Worm (Caenorhabditis elegans) whole organism, late embryonic: ENCODE data around the gene C33D3.5.

ENCODE experiments used
- T23F11.4 ChIP-seq: fragments of 200-800 bp; sonication (Bioruptor generic); optimal IDR thresholded peaks from 2 replicates; lab custom pipeline; 2018; ENCODE audit warnings: mild to moderate bottlenecking, missing genetic modification characterization, missing compliant biosample characterization
- Y22D7AL.16 ChIP-seq: sonication (generic microtip); optimal IDR thresholded peaks from 2 replicates; lab custom pipeline; 2016; ENCODE audit warnings: missing genetic modification characterization, missing compliant biosample characterization
- ceh-14 ChIP-seq: sonication (generic microtip); optimal IDR thresholded peaks from 2 replicates; lab custom pipeline; 2016; ENCODE audit warnings: missing genotype, missing genetic modification characterization, missing compliant biosample characterization
- ceh-18 ChIP-seq: sonication (generic microtip); optimal IDR thresholded peaks from 2 replicates; lab custom pipeline; 2016; ENCODE audit warnings: missing genetic modification characterization, missing compliant biosample characterization
- ceh-19 ChIP-seq: fragments of 200-800 bp; sonication (Bioruptor generic); optimal IDR thresholded peaks from 2 replicates; lab custom pipeline; 2018; ENCODE audit warnings: mild to moderate bottlenecking, missing genetic modification characterization, missing compliant biosample characterization
- ceh-2 ChIP-seq: sonication (generic microtip); optimal IDR thresholded peaks from 2 replicates; lab custom pipeline; 2016; ENCODE audit warnings: missing genotype, missing genetic modification characterization, missing compliant biosample characterization
- ceh-31 ChIP-seq: sonication (generic microtip); optimal IDR thresholded peaks from 2 replicates; lab custom pipeline; 2016; ENCODE audit warnings: missing genetic modification characterization, missing compliant biosample characterization
- ceh-34 ChIP-seq: sonication (generic microtip); optimal IDR thresholded peaks from 2 replicates; lab custom pipeline; 2016; ENCODE audit warnings: mild to moderate bottlenecking, missing genetic modification characterization, missing compliant biosample characterization
- ceh-48 ChIP-seq: sonication (generic microtip); optimal IDR thresholded peaks from 2 replicates; lab custom pipeline; 2016; ENCODE audit warnings: missing genetic modification characterization, inconsistent platforms, missing compliant biosample characterization
- ceh-6 ChIP-seq: fragments of 200-800 bp; sonication (Bioruptor generic); optimal IDR thresholded peaks from 2 replicates; lab custom pipeline; 2018; ENCODE audit warnings: mild to moderate bottlenecking, missing genetic modification characterization, missing compliant biosample characterization
- che-1 ChIP-seq: sonication (generic microtip); optimal IDR thresholded peaks from 2 replicates; lab custom pipeline; 2016; ENCODE audit warnings: mild to moderate bottlenecking, missing genetic modification characterization, missing compliant biosample characterization
- dmd-4 ChIP-seq: sonication (generic microtip); optimal IDR thresholded peaks from 2 replicates; lab custom pipeline; 2016; ENCODE audit warnings: borderline replicate concordance, missing genetic modification characterization, missing compliant biosample characterization
- elt-2 ChIP-seq: sonication (generic microtip); optimal IDR thresholded peaks from 2 replicates; lab custom pipeline; 2016; ENCODE audit warnings: missing genetic modification reagents, missing genetic modification characterization, missing compliant biosample characterization
- eyg-1 ChIP-seq: sonication (generic microtip); optimal IDR thresholded peaks from 2 replicates; lab custom pipeline; 2016; ENCODE audit warnings: missing genotype, missing genetic modification characterization, missing compliant biosample characterization
- hlh-13 ChIP-seq: fragments of 200-800 bp; sonication (Bioruptor generic); optimal IDR thresholded peaks from 2 replicates; lab custom pipeline; 2018; ENCODE audit warnings: mild to moderate bottlenecking, missing genetic modification characterization, missing compliant biosample characterization
- hlh-15 ChIP-seq: sonication (generic microtip); optimal IDR thresholded peaks from 2 replicates; lab custom pipeline; 2016; ENCODE audit warnings: missing genetic modification characterization, missing compliant biosample characterization
- hlh-30 ChIP-seq: sonication (generic microtip); optimal IDR thresholded peaks from 2 replicates; lab custom pipeline; 2017; ENCODE audit warnings: antibody characterized with exemption, missing genetic modification characterization, missing compliant biosample characterization; ENCODE audit not compliant: insufficient read depth
- lin-11 ChIP-seq: fragments of 200-800 bp; sonication (Bioruptor generic); optimal IDR thresholded peaks from 2 replicates; lab custom pipeline; 2018; ENCODE audit warnings: mild to moderate bottlenecking, missing genetic modification characterization, missing compliant biosample characterization
- madf-2 ChIP-seq: sonication (generic microtip); optimal IDR thresholded peaks from 2 replicates; lab custom pipeline; 2017; ENCODE audit warnings: missing genetic modification characterization, missing compliant biosample characterization
- nfya-1 ChIP-seq: sonication (generic microtip); optimal IDR thresholded peaks from 2 replicates; lab custom pipeline; 2017; ENCODE audit warnings: missing genetic modification characterization, mild to moderate bottlenecking, missing compliant biosample characterization, antibody characterized with exemption, moderate library complexity
- nhr-232 ChIP-seq: sonication (generic microtip); optimal IDR thresholded peaks from 2 replicates; lab custom pipeline; 2016; ENCODE audit warnings: missing genetic modification characterization, missing compliant biosample characterization
- odd-2 ChIP-seq: sonication (generic microtip); optimal IDR thresholded peaks from 2 replicates; lab custom pipeline; 2017; ENCODE audit warnings: antibody characterized with exemption, mild to moderate bottlenecking, missing genetic modification characterization, missing compliant biosample characterization
- pat-9 ChIP-seq: fragments of 200-800 bp; sonication (Bioruptor generic); optimal IDR thresholded peaks from 2 replicates; lab custom pipeline; 2018; ENCODE audit warnings: mild to moderate bottlenecking, missing genetic modification characterization, moderate library complexity, missing compliant biosample characterization
- pha-2 ChIP-seq: sonication (generic microtip); optimal IDR thresholded peaks from 2 replicates; lab custom pipeline; 2017; ENCODE audit warnings: mild to moderate bottlenecking, missing genetic modification characterization, missing compliant biosample characterization
- pros-1 ChIP-seq: fragments of 150-350 bp; optimal IDR thresholded peaks from 2 replicates; lab custom pipeline; 2014; ENCODE audit warnings: missing biosample characterization, missing genetic modification reagents, missing genetic modification characterization
- ref-2 ChIP-seq: sonication (generic microtip); optimal IDR thresholded peaks from 2 replicates; lab custom pipeline; 2016; ENCODE audit warnings: missing genetic modification characterization, missing compliant biosample characterization
- sdc-2 ChIP-seq: sonication (generic microtip); optimal IDR thresholded peaks from 2 replicates; lab custom pipeline; 2016; ENCODE audit warnings: missing genotype, missing genetic modification characterization, missing compliant biosample characterization
- tbx-2 ChIP-seq: sonication (generic microtip); optimal IDR thresholded peaks from 2 replicates; lab custom pipeline; 2016; ENCODE audit warnings: missing genetic modification characterization, missing compliant biosample characterization
- ttx-3 ChIP-seq: sonication (generic microtip); optimal IDR thresholded peaks from 2 replicates; lab custom pipeline; 2016; ENCODE audit warnings: missing genetic modification reagents, missing genetic modification characterization, missing compliant biosample characterization
- unc-3 ChIP-seq, 2 experiments: fragments of 200-800 bp in 1 of 2; sonication (Bioruptor generic) in 1 of 2; sonication (generic microtip) in 1 of 2; conservative IDR thresholded peaks in 1 of 2; optimal IDR thresholded peaks in 1 of 2; 2 replicates each; pipeline versions ENCODE4 v1.3.6 to Lab custom; 2016 to 2022; ENCODE audit warnings: missing compliant biosample characterization in 2 of 2, missing genetic modification characterization in 2 of 2, missing genetic modification reagents in 1 of 2

Gene C33D3.5

DNA sequence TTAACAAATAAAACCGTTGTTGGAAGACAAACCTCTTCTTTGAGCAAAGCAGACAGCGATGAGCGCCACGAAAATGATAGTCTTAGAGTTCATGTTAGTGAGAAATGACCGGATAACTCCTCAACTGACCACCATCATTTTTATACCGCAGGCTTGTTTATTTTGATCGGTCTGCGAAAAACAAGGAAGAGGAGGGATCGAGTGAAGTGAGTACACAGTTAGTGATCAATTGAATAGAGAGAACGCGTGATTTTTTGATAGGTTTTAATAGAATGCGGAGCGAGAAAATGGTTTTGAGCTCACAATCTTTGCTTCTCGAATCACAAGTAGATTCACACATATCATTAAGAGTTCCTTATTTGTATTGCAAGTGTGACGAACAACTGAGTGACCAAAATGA is 30.2 kb downstream of the C33D3.5 start, which contains the start of gene F14F3.4:
F14F3.4 (minus strand) TSS at position 101 of the 400 bp plus-strand sequence.
- TF ChIP-seq ceh-19 (no peak), hlh-30 (no peak), ceh-14 (tag; lab: Kevin White, UChicago) (no peak), Y22D7AL.16 (no peak), ttx-3 (no peak)

DNA sequence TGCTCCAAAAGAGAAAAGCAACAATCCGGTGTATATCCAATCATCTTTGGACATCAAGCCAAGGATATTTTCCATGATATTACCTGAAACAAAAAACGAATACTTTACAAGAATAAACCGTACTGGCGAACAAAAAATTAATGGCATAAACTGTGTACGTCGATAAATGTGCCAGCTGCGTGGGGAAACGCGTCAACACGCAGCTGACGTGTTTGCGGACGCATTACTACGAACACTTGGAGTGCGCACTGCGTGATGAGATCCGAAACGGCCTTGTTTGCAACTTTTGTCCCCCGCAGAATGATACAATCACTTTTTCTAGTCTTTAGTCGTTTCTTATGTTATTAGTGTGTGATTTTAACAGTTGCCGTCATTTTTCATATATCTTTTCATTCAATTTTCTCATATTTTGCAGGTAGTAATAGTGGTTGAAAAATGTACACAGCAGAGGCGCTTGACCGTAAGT is 33.4 kb downstream of the C33D3.5 start, which contains the start of the genes mboa-7 and git-1:
mboa-7 (minus strand) TSS at position 83 of the 466 bp plus-strand sequence.
git-1 (plus strand) TSS at position 416 of the 466 bp plus-strand sequence.
- no peak for TF ChIP-seq T23F11.4 (GFP tag; lab: Kevin White, UChicago)
- peak; percentile 53 for TF ChIP-seq pat-9 (tag; lab: Kevin White, UChicago)
- peak; percentile 43 for TF ChIP-seq ceh-31 (tag; lab: Kevin White, UChicago)
- TF ChIP-seq hlh-13 (GFP tag; lab: Kevin White, UChicago) = no peak
- peak; percentile 31 for TF ChIP-seq ceh-18 (tag; lab: Kevin White, UChicago)
- no peak for TF ChIP-seq unc-3 (GFP tag; conservative IDR thresholded peaks at IDR 0.05; lab: Robert Waterston, UW)
- no peak for TF ChIP-seq unc-3 (tag; optimal IDR thresholded peaks at IDR 0.05; lab: Kevin White, UChicago)
- peak; percentile 12 for TF ChIP-seq che-1 (tag; lab: Kevin White, UChicago)
- TF ChIP-seq pha-2 (tag; lab: Kevin White, UChicago) = peak; percentile 20
- TF ChIP-seq hlh-15 (tag; lab: Kevin White, UChicago) = no peak
- TF ChIP-seq ceh-6 (GFP tag; lab: Kevin White, UChicago) = peak; percentile 33
- peak; percentile 14 for TF ChIP-seq nhr-232
- TF ChIP-seq nfya-1 (tag; lab: Kevin White, UChicago) = peak; percentile 41
- peak; percentile 27 for TF ChIP-seq sdc-2 (tag; lab: Kevin White, UChicago)
- peak; percentile 33 for TF ChIP-seq elt-2
- peak; percentile 33 for TF ChIP-seq ceh-48 (tag; lab: Kevin White, UChicago)
- TF ChIP-seq madf-2 = peak; percentile 12
- peak; percentile 55 for TF ChIP-seq tbx-2 (tag; lab: Kevin White, UChicago)

DNA sequence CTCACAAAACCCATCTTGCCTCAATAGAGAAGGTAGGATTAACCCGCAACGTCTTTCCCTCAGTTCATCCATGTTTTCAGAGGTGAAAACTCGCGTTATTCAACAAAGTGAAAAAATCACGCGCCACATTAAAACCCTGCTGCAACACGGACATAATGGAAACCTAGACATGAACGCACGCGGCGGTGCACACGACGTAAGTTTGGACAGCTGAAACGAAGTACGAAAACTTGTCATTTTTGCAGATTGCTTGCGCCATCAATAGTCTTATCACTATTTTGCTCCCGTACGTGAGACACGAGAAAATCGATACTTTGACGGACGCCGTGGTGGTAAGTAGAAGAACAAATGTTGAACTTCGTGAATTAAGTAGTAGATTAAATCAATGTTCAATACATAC is 36.3 kb downstream of the C33D3.5 start:
- no peak for TF ChIP-seq ref-2
- TF ChIP-seq pros-1 = no peak
- no peak for TF ChIP-seq odd-2 (tag; lab: Kevin White, UChicago)
- no peak for TF ChIP-seq lin-11 (tag; lab: Kevin White, UChicago)
- TF ChIP-seq ceh-2 = no peak
- no peak for TF ChIP-seq che-1 (tag; lab: Kevin White, UChicago)
- no peak for TF ChIP-seq dmd-4

DNA sequence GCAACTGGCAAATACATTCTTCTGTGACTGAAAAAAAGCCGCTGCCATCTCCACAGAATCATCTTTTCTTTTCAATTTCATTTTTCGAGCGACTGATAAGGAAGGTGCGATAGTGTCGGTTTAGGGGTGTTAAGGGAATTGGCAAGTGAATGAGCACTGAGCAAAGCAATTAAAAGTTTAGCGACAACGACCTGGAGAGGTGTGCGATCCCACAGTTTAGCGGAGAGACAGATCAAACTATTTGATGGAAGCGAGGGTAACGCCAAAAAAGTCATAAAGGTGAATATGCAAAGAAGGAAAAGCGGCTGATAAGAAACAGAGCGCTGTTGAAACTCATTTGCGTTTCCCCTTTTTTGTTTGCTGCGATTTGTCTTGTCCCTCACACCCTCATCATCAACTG is 37.8 kb downstream of the C33D3.5 start, which contains the start of the genes F14F3.5 and slcf-1:
F14F3.5 (minus strand) TSS at position 234 of the 400 bp plus-strand sequence.
slcf-1 (plus strand) TSS at position 302 of the 400 bp plus-strand sequence.
- peak; percentile 42 for TF ChIP-seq elt-2
- TF ChIP-seq ceh-34 (tag; lab: Kevin White, UChicago) = no peak
- TF ChIP-seq, all 69 proteins: peak for 1

DNA sequence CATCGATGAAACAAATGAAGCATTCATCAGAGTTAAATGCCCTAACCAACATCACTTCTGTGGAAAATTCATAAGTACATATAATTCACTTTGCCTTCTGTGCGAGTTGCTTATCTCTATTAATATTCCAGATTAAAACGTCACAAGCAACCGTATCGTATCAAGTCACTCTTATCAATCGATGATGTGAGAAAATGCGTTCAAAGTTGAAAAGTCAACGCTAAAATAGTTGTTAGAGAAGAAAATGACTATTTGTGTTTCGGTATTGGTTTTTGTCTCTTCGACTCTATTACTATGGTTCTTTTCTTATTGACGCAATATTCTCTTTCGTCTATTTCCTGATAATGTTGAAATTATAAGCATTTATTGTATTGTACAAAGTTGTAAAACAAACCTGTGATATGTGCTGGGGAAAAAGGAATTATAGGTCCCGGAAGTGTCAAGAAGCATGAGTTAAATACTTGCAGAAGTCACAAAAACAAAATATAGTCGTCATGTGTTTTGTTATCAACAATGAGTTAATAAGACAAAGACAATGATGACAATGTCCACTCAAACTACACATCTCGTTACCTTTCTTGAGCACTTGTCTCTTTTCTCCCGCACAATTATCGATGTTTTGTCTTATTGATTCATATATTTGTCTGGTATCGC is 41.2 kb downstream of the C33D3.5 start:
- TF ChIP-seq Y22D7AL.16 (no peak), elt-2 (peak; percentile 60)

DNA sequence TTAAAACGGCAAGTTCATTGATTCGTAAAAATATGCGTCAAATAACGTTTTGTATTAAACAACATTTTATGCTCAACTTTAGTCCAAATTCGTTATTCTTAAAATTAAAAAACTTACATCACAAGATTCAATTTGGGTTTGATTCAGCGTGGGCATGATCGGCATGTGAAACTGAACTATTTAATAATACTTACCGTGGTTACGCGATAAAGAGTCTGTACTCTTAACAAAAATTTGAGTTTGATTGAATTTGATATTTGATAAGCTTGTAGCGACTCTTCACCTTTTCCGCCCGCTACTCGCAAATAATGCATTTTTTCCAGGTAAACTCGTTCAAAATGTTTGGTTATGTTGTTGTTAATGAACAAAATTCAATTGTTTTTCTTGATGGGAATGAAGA is 42.3 kb downstream of the C33D3.5 start, which contains the start of gene glo-3:
glo-3 (plus strand) TSS at position 253 of the 400 bp plus-strand sequence.
- no peak for TF ChIP-seq eyg-1 (tag; lab: Kevin White, UChicago)
